Worm (Caenorhabditis elegans) whole organism, midembryonic: ENCODE measurements around the gene Y17D7B.10.

ENCODE experiments used
- flt-1 ChIP-seq: fragments of 200-800 bp; sonication (Bioruptor generic); IDR thresholded peaks from 2 replicates; pipeline ENCODE4 v1.3.6; 2022; ENCODE audit warnings: missing genetic modification characterization, missing compliant biosample characterization
- klf-2 ChIP-seq: fragments of 200-800 bp; sonication (Bioruptor generic); conservative IDR thresholded peaks from 2 replicates; pipeline ENCODE4 v1.3.6; 2022; ENCODE audit warnings: missing genetic modification reagents, missing genetic modification characterization, missing compliant biosample characterization
- med-1 ChIP-seq: sonication (generic microtip); optimal IDR thresholded peaks from 2 replicates; lab custom pipeline; 2017; ENCODE audit warnings: missing genetic modification characterization, mild to moderate bottlenecking, missing compliant biosample characterization, antibody characterized with exemption, missing genetic modification reagents; ENCODE audit not compliant: insufficient read depth
- ref-1 ChIP-seq: fragments of 200-800 bp; sonication (Bioruptor generic); conservative IDR thresholded peaks from 2 replicates; pipeline ENCODE4 v1.3.6; 2022; ENCODE audit warnings: missing genetic modification reagents, missing genetic modification characterization, missing compliant biosample characterization

DNA sequence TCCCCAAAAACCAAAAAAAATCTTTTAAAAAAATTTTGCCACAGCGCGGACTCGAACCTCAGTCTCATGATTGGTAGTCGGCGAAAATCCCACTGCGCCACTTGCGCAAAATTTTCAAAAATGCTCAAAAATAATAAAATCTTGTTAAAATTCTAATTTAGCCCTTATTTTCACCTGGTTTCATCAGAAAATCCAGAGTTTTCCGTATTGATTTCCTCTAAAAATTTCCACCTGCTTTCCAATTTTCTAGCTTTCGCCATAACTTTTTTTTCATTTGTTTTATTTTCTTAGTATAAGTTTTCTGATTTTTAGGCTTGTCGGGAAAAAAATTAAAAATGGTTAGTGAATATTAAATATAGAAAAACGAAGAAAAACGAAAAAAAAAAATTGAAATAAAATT is 43.9 kb downstream of the Y17D7B.10 start:
- TF ChIP-seq med-1, result no peak
- no peak for TF ChIP-seq flt-1 (GFP tag; lab: Robert Waterston, UW)
- no peak for TF ChIP-seq klf-2 (GFP tag; lab: Robert Waterston, UW)
- no peak for TF ChIP-seq ref-1 (GFP tag; lab: Robert Waterston, UW)
